Fruit fly (Drosophila melanogaster): ENCODE measurements around the gene smog.

The smog gene

DNA sequence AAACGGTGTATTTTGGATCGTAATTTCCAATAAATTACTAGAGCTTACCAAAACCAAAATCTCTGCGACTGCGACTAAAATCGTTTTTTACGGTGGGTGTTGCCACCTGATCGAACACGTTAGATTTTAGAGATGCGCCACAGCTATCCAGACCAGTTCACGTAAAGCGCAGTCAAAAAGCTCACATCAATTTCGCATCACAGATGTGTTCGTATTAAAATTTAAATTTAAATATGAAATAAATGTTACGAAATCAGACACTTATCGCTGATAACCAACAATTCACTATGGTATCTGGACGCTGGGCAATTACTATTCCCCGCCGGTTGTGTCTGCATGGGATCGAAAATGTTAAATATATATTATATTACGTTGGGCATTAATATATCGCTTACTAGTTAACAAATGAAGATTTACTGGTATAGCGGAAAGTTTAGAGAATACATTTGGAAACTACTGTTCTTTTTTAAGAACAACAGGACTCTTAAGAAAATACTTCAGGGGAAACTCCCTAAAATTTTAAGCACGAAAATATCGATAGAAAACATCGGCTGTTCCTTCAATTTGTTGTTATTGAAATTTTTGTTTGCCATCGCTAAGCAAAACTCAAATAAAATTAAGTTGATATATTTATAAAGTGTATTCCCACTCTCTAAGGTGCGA, 5.3 kb upstream of the smog start, which contains the start of the genes mxt and CG11927 (continued):
- TF ChIP-seq Rx (GFP tag; IDR thresholded peaks at IDR 0.05): 0 out of 2 replicates have a peak, but pooled peaks have one; percentile 13
- no peak for TF ChIP-seq CrebB (tag; optimal IDR thresholded peaks at IDR 0.05)
- peak; percentile 28 for TF ChIP-seq Lhr (GFP tag; optimal IDR thresholded peaks at IDR 0.05)
- TF ChIP-seq Drgx (GFP tag; IDR thresholded peaks at IDR 0.05): no peak
- TF ChIP-seq CG16815 (GFP tag; optimal IDR thresholded peaks at IDR 0.05): no peak
- no peak for TF ChIP-seq Abd-B (GFP tag; optimal IDR thresholded peaks at IDR 0.05)
- TF ChIP-seq maf-S (GFP tag; optimal IDR thresholded peaks at IDR 0.05): peak; percentile 9
- peak; percentile 45 for TF ChIP-seq pho (GFP tag; optimal IDR thresholded peaks at IDR 0.05)
- no peak for TF ChIP-seq btn (GFP tag; optimal IDR thresholded peaks at IDR 0.05)
- TF ChIP-seq CG11456 (GFP tag; IDR thresholded peaks at IDR 0.05): peak; percentile 75; the same call in 2 of the 3 replicates
- TF ChIP-seq pnt (GFP tag; optimal IDR thresholded peaks at IDR 0.05): peak; percentile 56
- TF ChIP-seq CG10274 (GFP tag; optimal IDR thresholded peaks at IDR 0.05): no peak
- TF ChIP-seq BEAF-32 (GFP tag; optimal IDR thresholded peaks at IDR 0.05): peak; percentile 86
- no peak for TF ChIP-seq fru (optimal IDR thresholded peaks at IDR 0.05)
- TF ChIP-seq Max (GFP tag; optimal IDR thresholded peaks at IDR 0.05): peak; percentile 58
- no peak for TF ChIP-seq CG13624 (GFP tag; optimal IDR thresholded peaks at IDR 0.05)
- no peak for TF ChIP-seq zen (tag; optimal IDR thresholded peaks at IDR 0.05)
- TF ChIP-seq ci (GFP tag; IDR thresholded peaks at IDR 0.05): peak; percentile 72
- peak; percentile 44 for TF ChIP-seq Myb (GFP tag; optimal IDR thresholded peaks at IDR 0.05)
- TF ChIP-seq CG5953 (GFP tag; IDR thresholded peaks at IDR 0.05): no peak
- TF ChIP-seq wek (GFP tag; optimal IDR thresholded peaks at IDR 0.05): no peak
- no peak for TF ChIP-seq ab (GFP tag; optimal IDR thresholded peaks at IDR 0.05)
- TF ChIP-seq dimm (GFP tag; IDR thresholded peaks at IDR 0.05): no peak
- TF ChIP-seq CG17361 (GFP tag; IDR thresholded peaks at IDR 0.05): peak; percentile 71
- TF ChIP-seq Ets65A (GFP tag): peak; percentile 13
- TF ChIP-seq CoRest (tag; optimal IDR thresholded peaks at IDR 0.05): peak; percentile 82
- TF ChIP-seq vfl (GFP tag; optimal IDR thresholded peaks at IDR 0.05): peak; percentile 8
- TF ChIP-seq gsb-n (tag; optimal IDR thresholded peaks at IDR 0.05): no peak
- TF ChIP-seq CG15601 (tag; optimal IDR thresholded peaks at IDR 0.05): peak; percentile 10
- no peak for TF ChIP-seq CG7928 (GFP tag; optimal IDR thresholded peaks at IDR 0.05)
- TF ChIP-seq Dad (GFP tag; optimal IDR thresholded peaks at IDR 0.05): no peak
- no peak for TF ChIP-seq Side (GFP tag; optimal IDR thresholded peaks at IDR 0.05)
- TF ChIP-seq tgo (GFP tag; IDR thresholded peaks at IDR 0.05): no peak
- peak; percentile 47 for TF ChIP-seq phol (tag; optimal IDR thresholded peaks at IDR 0.05)
- TF ChIP-seq CG9609 (GFP tag; optimal IDR thresholded peaks at IDR 0.05): peak; percentile 23
- TF ChIP-seq gcm2 (GFP tag; optimal IDR thresholded peaks at IDR 0.05): no peak
- TF ChIP-seq PHDP (tag; optimal IDR thresholded peaks at IDR 0.05): no peak
- TF ChIP-seq CG12769 (tag; optimal IDR thresholded peaks at IDR 0.05): no peak
- peak; percentile 44; the same call in 1 of the 2 replicates for TF ChIP-seq H2.0 (GFP tag; IDR thresholded peaks at IDR 0.05)
- TF ChIP-seq CG7963 (GFP tag; IDR thresholded peaks at IDR 0.05; ENCODE audit: partially characterized antibody): peak; percentile 77
- TF ChIP-seq Xrp1 (GFP tag; IDR thresholded peaks at IDR 0.05): no peak; the same call in 1 of the 2 replicates
- no peak for TF ChIP-seq CG33557 (GFP tag; optimal IDR thresholded peaks at IDR 0.05)
- TF ChIP-seq CG9727 (GFP tag; optimal IDR thresholded peaks at IDR 0.05): peak; percentile 33
- TF ChIP-seq CG9817 (tag; optimal IDR thresholded peaks at IDR 0.05): peak; percentile 55
- no peak for TF ChIP-seq yki (optimal IDR thresholded peaks at IDR 0.05)
- TF ChIP-seq CG15073 (GFP tag; optimal IDR thresholded peaks at IDR 0.05): no peak
- no peak for TF ChIP-seq Fer1 (GFP tag; optimal IDR thresholded peaks at IDR 0.05)
- no peak for TF ChIP-seq crc (GFP tag; optimal IDR thresholded peaks at IDR 0.05)
- peak; percentile 40; the same call in 1 of the 3 replicates for TF ChIP-seq Optix (GFP tag; IDR thresholded peaks at IDR 0.05)
- TF ChIP-seq CG33213 (GFP tag; optimal IDR thresholded peaks at IDR 0.05): peak; percentile 5
- no peak for TF ChIP-seq CG6765 (GFP tag; optimal IDR thresholded peaks at IDR 0.05)
